Fruit fly (Drosophila melanogaster) whole organism, embryonic: ENCODE data around the gene CG3184.

Experiments used
- Adf1 ChIP-seq: fragments of 200-800 bp; sonication (Bioruptor generic); IDR thresholded peaks from 2 replicates; pipeline ENCODE4 v1.3.6; 2022; ENCODE audit warnings: missing biosample characterization, missing genetic modification characterization
- Atf-2 ChIP-seq: fragments of 200-800 bp; sonication (Bioruptor generic); optimal IDR thresholded peaks from 2 replicates; lab custom pipeline; 2016; ENCODE audit warnings: missing biosample characterization, missing genetic modification characterization
- CG11723 ChIP-seq: fragments of 200-800 bp; sonication (Bioruptor generic); optimal IDR thresholded peaks from 2 replicates; lab custom pipeline; 2017; ENCODE audit warnings: missing biosample characterization, mild to moderate bottlenecking, missing genetic modification characterization
- CG12744 ChIP-seq: fragments of 200-800 bp; sonication (Bioruptor generic); optimal IDR thresholded peaks from 2 replicates; lab custom pipeline; 2016; ENCODE audit warnings: missing biosample characterization, missing genetic modification characterization
- CG13296 ChIP-seq: fragments of 200-800 bp; sonication (Bioruptor generic); optimal IDR thresholded peaks from 3 replicates; lab custom pipeline; 2018; ENCODE audit warnings: missing biosample characterization, mild to moderate bottlenecking, missing genetic modification characterization
- CG14667 ChIP-seq: fragments of 200-800 bp; sonication (Bioruptor generic); IDR thresholded peaks from 2 replicates; pipeline ENCODE4 v1.3.6; 2022; ENCODE audit warnings: missing biosample characterization, missing genetic modification characterization
- CG16779 ChIP-seq: fragments of 200-800 bp; sonication (Bioruptor generic); IDR thresholded peaks from 2 replicates; pipeline ENCODE4 v1.3.6; 2022; ENCODE audit warnings: missing biosample characterization, missing genetic modification characterization
- CG17385 ChIP-seq: fragments of 200-800 bp; sonication (Bioruptor generic); optimal IDR thresholded peaks from 3 replicates; lab custom pipeline; 2018; ENCODE audit warnings: missing biosample characterization, mild to moderate bottlenecking, missing genetic modification characterization
- CG18262 ChIP-seq: fragments of 200-800 bp; optimal IDR thresholded peaks from 3 replicates; lab custom pipeline; 2019; ENCODE audit warnings: missing biosample characterization, mild to moderate bottlenecking, missing genetic modification characterization, moderate library complexity
- CG3281 ChIP-seq: fragments of 200-800 bp; sonication (Bioruptor generic); optimal IDR thresholded peaks from 3 replicates; lab custom pipeline; 2017; ENCODE audit warnings: missing biosample characterization, mild to moderate bottlenecking, missing genetic modification characterization
- CG4730 ChIP-seq: fragments of 200-800 bp; sonication (Bioruptor generic); IDR thresholded peaks from 2 replicates; pipeline ENCODE4 v1.3.6; 2022; ENCODE audit warnings: missing biosample characterization, missing genetic modification characterization
- CG6689 ChIP-seq: fragments of 200-800 bp; sonication (Bioruptor generic); IDR thresholded peaks from 2 replicates; pipeline ENCODE4 v1.3.6; 2022; ENCODE audit warnings: missing biosample characterization, missing genetic modification characterization
- CG8290 ChIP-seq, 3 experiments: fragments of 200-800 bp; sonication (Bioruptor generic); optimal IDR thresholded peaks; 2 replicates each; lab custom pipeline; 2016 to 2019; ENCODE audit warnings: missing biosample characterization in 3 of 3, missing genetic modification characterization in 3 of 3, mild to moderate bottlenecking in 2 of 3, moderate library complexity in 1 of 3
- CG8924 ChIP-seq: fragments of 200-800 bp; optimal IDR thresholded peaks from 3 replicates; lab custom pipeline; 2019; ENCODE audit warnings: missing biosample characterization, mild to moderate bottlenecking, missing genetic modification characterization, moderate library complexity
- CG8944 ChIP-seq: fragments of 200-800 bp; sonication (Bioruptor generic); optimal IDR thresholded peaks from 3 replicates; lab custom pipeline; 2016; ENCODE audit warnings: missing biosample characterization, missing genetic modification characterization
- CG9727 ChIP-seq: fragments of 200-800 bp; sonication (Bioruptor generic); optimal IDR thresholded peaks from 3 replicates; lab custom pipeline; 2017; ENCODE audit warnings: missing biosample characterization, mild to moderate bottlenecking, missing genetic modification characterization
- CrebB ChIP-seq: fragments of 200-800 bp; sonication (Bioruptor generic); optimal IDR thresholded peaks from 3 replicates; lab custom pipeline; 2018; ENCODE audit warnings: missing biosample characterization, mild to moderate bottlenecking, missing genetic modification characterization
- Doc2 ChIP-seq: fragments of 200-800 bp; sonication (Bioruptor generic); IDR thresholded peaks from 2 replicates; pipeline ENCODE4 v1.3.6; 2022; ENCODE audit warnings: missing biosample characterization, missing genetic modification characterization
- E2f1 ChIP-seq: fragments of 200-800 bp; sonication (Bioruptor generic); IDR thresholded peaks from 2 replicates; pipeline ENCODE4 v1.3.6; 2022; ENCODE audit warnings: missing biosample characterization, missing genetic modification characterization
- Hey ChIP-seq: fragments of 200-800 bp; sonication (Bioruptor generic); optimal IDR thresholded peaks from 3 replicates; lab custom pipeline; 2018; ENCODE audit warnings: missing biosample characterization, mild to moderate bottlenecking, missing genetic modification characterization
- HmgD ChIP-seq: fragments of 200-800 bp; sonication (Bioruptor generic); optimal IDR thresholded peaks from 3 replicates; lab custom pipeline; 2016; ENCODE audit warnings: missing biosample characterization, missing genetic modification characterization
- Hmx ChIP-seq: fragments of 200-800 bp; sonication (Bioruptor generic); optimal IDR thresholded peaks from 2 replicates; lab custom pipeline; 2016; ENCODE audit warnings: missing biosample characterization, missing genetic modification characterization
- Hr3 ChIP-seq: fragments of 200-800 bp; sonication (Bioruptor generic); optimal IDR thresholded peaks from 3 replicates; lab custom pipeline; 2016; ENCODE audit warnings: missing biosample characterization, missing genetic modification characterization
- Neu2 ChIP-seq: fragments of 200-800 bp; sonication (Bioruptor generic); optimal IDR thresholded peaks from 3 replicates; lab custom pipeline; 2016; ENCODE audit warnings: missing biosample characterization, missing genetic modification characterization, borderline replicate concordance
- Nf-YC ChIP-seq: fragments of 200-800 bp; optimal IDR thresholded peaks from 3 replicates; lab custom pipeline; 2019; ENCODE audit warnings: missing biosample characterization, mild to moderate bottlenecking, missing genetic modification characterization, moderate library complexity
- Oaz ChIP-seq: fragments of 200-800 bp; sonication (Bioruptor generic); IDR thresholded peaks from 2 replicates; pipeline ENCODE4 v1.3.6; 2022; ENCODE audit warnings: missing biosample characterization, missing genetic modification characterization
- Optix ChIP-seq: fragments of 200-800 bp; sonication (Bioruptor generic); IDR thresholded peaks from 3 replicates; pipeline ENCODE4 v1.3.6; 2022; ENCODE audit warnings: missing biosample characterization, missing genetic modification characterization
- Pdp1 ChIP-seq, 2 experiments: fragments of 200-800 bp; sonication (Bioruptor generic); optimal IDR thresholded peaks; 3 replicates each; lab custom pipeline; 2016; ENCODE audit warnings: missing biosample characterization in 2 of 2, missing genetic modification characterization in 2 of 2, mild to moderate bottlenecking in 1 of 2, moderate library complexity in 1 of 2
- Sox102F ChIP-seq: fragments of 200-800 bp; sonication (Bioruptor generic); optimal IDR thresholded peaks from 2 replicates; lab custom pipeline; 2018; ENCODE audit warnings: missing biosample characterization, mild to moderate bottlenecking, missing genetic modification characterization, moderate library complexity
- Trl ChIP-seq, 3 experiments: fragments of >200 bp in 2 of 3; fragments of 200-800 bp in 1 of 3; sonication (Bioruptor generic) in 1 of 3; optimal IDR thresholded peaks; 2 replicates in 1 of 3; 3 replicates in 2 of 3; lab custom pipeline; 2016 to 2017; ENCODE audit warnings: missing biosample characterization in 1 of 3, missing genetic modification characterization in 1 of 3
- Vsx1 ChIP-seq: fragments of 200-800 bp; sonication (Bioruptor generic); optimal IDR thresholded peaks from 2 replicates; lab custom pipeline; 2017; ENCODE audit warnings: missing biosample characterization, mild to moderate bottlenecking, missing genetic modification characterization, missing genetic modification reagents
- ato ChIP-seq: fragments of 200-800 bp; sonication (Bioruptor generic); IDR thresholded peaks from 2 replicates; pipeline ENCODE4 v1.3.6; 2022; ENCODE audit warnings: missing biosample characterization, missing genetic modification characterization; ENCODE audit not compliant: partially characterized antibody
- br ChIP-seq: fragments of >200 bp; optimal IDR thresholded peaks from 2 replicates; lab custom pipeline; 2017
- da ChIP-seq: fragments of 200-800 bp; sonication (Bioruptor generic); optimal IDR thresholded peaks from 2 replicates; lab custom pipeline; 2016; ENCODE audit warnings: missing biosample characterization, missing genetic modification characterization
- danr ChIP-seq: fragments of 200-800 bp; sonication (Bioruptor generic); IDR thresholded peaks from 2 replicates; pipeline ENCODE4 v1.3.6; 2022; ENCODE audit warnings: missing biosample characterization, missing genetic modification characterization
- exex ChIP-seq: fragments of 200-800 bp; sonication (Bioruptor generic); optimal IDR thresholded peaks from 4 replicates; lab custom pipeline; 2018; ENCODE audit warnings: missing biosample characterization, mild to moderate bottlenecking, missing genetic modification characterization, moderate library complexity
- eyg ChIP-seq: fragments of 200-800 bp; sonication (Bioruptor generic); optimal IDR thresholded peaks from 3 replicates; lab custom pipeline; 2016; ENCODE audit warnings: missing biosample characterization, missing genetic modification characterization
- grn ChIP-seq: fragments of 200-800 bp; sonication (Bioruptor generic); optimal IDR thresholded peaks from 3 replicates; lab custom pipeline; 2017; ENCODE audit warnings: missing biosample characterization, missing genetic modification characterization
- hkb ChIP-seq, 2 experiments: fragments of 200-800 bp in 1 of 2; fragments of >200 bp in 1 of 2; sonication (Bioruptor generic) in 1 of 2; IDR thresholded peaks in 1 of 2; optimal IDR thresholded peaks in 1 of 2; 2 replicates each; pipeline versions ENCODE4 v1.3.6 to Lab custom; 2017 to 2022; ENCODE audit warnings: missing biosample characterization in 1 of 2, missing genetic modification characterization in 1 of 2
- insv ChIP-seq, 2 experiments: fragments of 200-800 bp; sonication (Bioruptor generic); optimal IDR thresholded peaks; 3 replicates each; lab custom pipeline; 2016 to 2018; ENCODE audit warnings: missing biosample characterization in 2 of 2, missing genetic modification characterization in 2 of 2
- lbe ChIP-seq: fragments of 200-800 bp; sonication (Bioruptor generic); optimal IDR thresholded peaks from 2 replicates; lab custom pipeline; 2016; ENCODE audit warnings: missing biosample characterization, mild to moderate bottlenecking, missing genetic modification characterization
- lmd ChIP-seq: fragments of 200-800 bp; sonication (Bioruptor generic); IDR thresholded peaks from 2 replicates; pipeline ENCODE4 v1.3.6; 2022; ENCODE audit warnings: missing biosample characterization, missing genetic modification characterization
- mirr ChIP-seq: fragments of 200-800 bp; sonication (Bioruptor generic); optimal IDR thresholded peaks from 3 replicates; lab custom pipeline; 2018; ENCODE audit warnings: missing biosample characterization, mild to moderate bottlenecking, missing genetic modification characterization
- pb ChIP-seq: fragments of 200-800 bp; sonication (Bioruptor generic); optimal IDR thresholded peaks from 3 replicates; lab custom pipeline; 2016; ENCODE audit warnings: missing biosample characterization, missing genetic modification characterization
- phol ChIP-seq: fragments of 200-800 bp; sonication (Bioruptor generic); optimal IDR thresholded peaks from 3 replicates; lab custom pipeline; 2018; ENCODE audit warnings: missing biosample characterization, mild to moderate bottlenecking, missing genetic modification characterization, moderate library complexity
- prd ChIP-seq, 3 experiments: fragments of >200 bp in 2 of 3; fragments of 200-800 bp in 1 of 3; sonication (Bioruptor generic) in 1 of 3; optimal IDR thresholded peaks in 2 of 3; IDR thresholded peaks in 1 of 3; 2 replicates in 2 of 3; 3 replicates in 1 of 3; pipeline versions ENCODE4 v1.3.6 to Lab custom; 2017 to 2022; ENCODE audit warnings: missing biosample characterization in 1 of 3, missing genetic modification characterization in 1 of 3
- slou ChIP-seq: fragments of 200-800 bp; sonication (Bioruptor generic); optimal IDR thresholded peaks from 3 replicates; lab custom pipeline; 2016; ENCODE audit warnings: missing biosample characterization, missing genetic modification characterization
- sug ChIP-seq: fragments of 200-800 bp; optimal IDR thresholded peaks from 2 replicates; lab custom pipeline; 2019; ENCODE audit warnings: missing biosample characterization, mild to moderate bottlenecking, missing genetic modification characterization, moderate library complexity
- tup ChIP-seq: fragments of 200-800 bp; sonication (Bioruptor generic); optimal IDR thresholded peaks from 2 replicates; lab custom pipeline; 2016; ENCODE audit warnings: missing biosample characterization, mild to moderate bottlenecking, missing genetic modification characterization, moderate library complexity
- vvl ChIP-seq: fragments of 200-800 bp; sonication (Bioruptor generic); IDR thresholded peaks from 2 replicates; pipeline ENCODE4 v1.3.6; 2022; ENCODE audit warnings: missing biosample characterization, missing genetic modification characterization

Gene CG3184

DNA sequence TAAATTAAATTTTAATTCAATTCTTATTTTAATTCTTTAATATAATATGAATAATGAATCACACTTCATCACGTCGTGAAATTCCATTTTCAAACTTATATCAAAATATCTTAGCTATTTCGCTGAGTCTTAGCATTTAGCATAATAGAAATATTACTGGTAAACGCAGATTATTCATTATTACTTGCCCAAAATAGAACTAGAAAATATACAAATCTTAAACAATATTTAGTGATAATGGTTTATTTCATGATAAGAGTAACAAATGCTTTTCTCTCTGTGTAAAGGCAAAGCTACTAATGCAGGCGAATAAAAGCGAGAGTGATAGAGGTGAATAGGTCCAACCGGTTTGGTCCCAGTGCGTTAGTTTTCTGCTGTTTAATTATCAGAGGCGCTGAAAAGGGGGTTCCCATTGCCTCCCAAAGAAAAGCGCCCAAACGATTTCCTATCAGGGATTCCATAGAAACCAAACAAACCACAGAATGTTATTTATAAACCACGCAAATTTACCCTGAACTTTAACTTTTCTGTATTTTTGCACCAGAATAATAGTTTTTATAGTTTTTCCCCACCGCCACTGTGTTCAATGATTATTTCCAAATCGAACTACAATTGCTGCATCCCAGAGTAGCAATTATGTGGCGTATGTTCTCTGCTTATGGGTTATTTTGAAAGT is 25.6 kb downstream of the CG3184 start (continued):
- TF ChIP-seq CG8290 (GFP tag; optimal IDR thresholded peaks at IDR 0.05; lab: Kevin White, UChicago), result no peak
- TF ChIP-seq CG8290 (tag; optimal IDR thresholded peaks at IDR 0.05; lab: Kevin White, UChicago), result peak in 1 of 2 experiments; percentile 46
- TF ChIP-seq CG9727 (GFP tag; lab: Kevin White, UChicago), result no peak
- 0 out of 2 replicates have a peak, but pooled peaks have one; percentile 32 for TF ChIP-seq Oaz (GFP tag; lab: Robert Waterston, UW)
- no peak for TF ChIP-seq CG17385
- TF ChIP-seq tup, result no peak
- TF ChIP-seq CG14667, result no peak
- no peak for TF ChIP-seq da (GFP tag; lab: Kevin White, UChicago)
- no peak for TF ChIP-seq Neu2 (GFP tag; lab: Kevin White, UChicago)
- TF ChIP-seq hkb (optimal IDR thresholded peaks at IDR 0.05; lab: Kevin White, UChicago), result no peak
- TF ChIP-seq hkb (GFP tag; IDR thresholded peaks at IDR 0.05; lab: Robert Waterston, UW), result peak; percentile 52
- TF ChIP-seq danr, result 0 out of 2 replicates have a peak, but pooled peaks have one; percentile 30
- peak; percentile 26 for TF ChIP-seq phol (tag; lab: Kevin White, UChicago)
- peak; percentile 69 for TF ChIP-seq lmd (GFP tag; lab: Robert Waterston, UW)
- TF ChIP-seq CG3281, result peak; percentile 19
- TF ChIP-seq pb (GFP tag; lab: Kevin White, UChicago), result peak; percentile 27
- TF ChIP-seq ato (GFP tag; lab: Robert Waterston, UW), result no peak
- no peak for TF ChIP-seq CrebB (tag; lab: Kevin White, UChicago)
- TF ChIP-seq br, result no peak
- peak; percentile 47 for TF ChIP-seq vvl
- TF ChIP-seq CG8944 (GFP tag; lab: Kevin White, UChicago), result peak; percentile 37
- TF ChIP-seq CG8924 (tag; lab: Kevin White, UChicago), result no peak
- TF ChIP-seq CG12744 (GFP tag; lab: Kevin White, UChicago), result no peak
- TF ChIP-seq slou (GFP tag; lab: Kevin White, UChicago), result no peak
- TF ChIP-seq CG18262 (tag; lab: Kevin White, UChicago), result peak; percentile 40
- TF ChIP-seq Atf-2 (GFP tag; lab: Kevin White, UChicago), result peak; percentile 15
- no peak for TF ChIP-seq Hey (tag; lab: Kevin White, UChicago)
- no peak for TF ChIP-seq lbe (GFP tag; lab: Kevin White, UChicago)
- no peak for TF ChIP-seq Adf1 (GFP tag; lab: Robert Waterston, UW)
- TF ChIP-seq CG16779 (GFP tag; lab: Robert Waterston, UW), result no peak
- TF ChIP-seq Hmx, result no peak
- TF ChIP-seq E2f1, result 0 out of 2 replicates have a peak, but pooled peaks have one; percentile 40
- TF ChIP-seq CG11723 (GFP tag; lab: Kevin White, UChicago), result no peak
- no peak for TF ChIP-seq eyg (GFP tag; lab: Kevin White, UChicago)
- TF ChIP-seq Hr3 (GFP tag; lab: Kevin White, UChicago), result peak; percentile 1
- no peak for TF ChIP-seq prd (optimal IDR thresholded peaks at IDR 0.05; lab: Kevin White, UChicago)
- peak; percentile 55; the same call in 2 of the 3 replicates for TF ChIP-seq prd (GFP tag; IDR thresholded peaks at IDR 0.05; lab: Robert Waterston, UW)
- peak; percentile 68; the same call in 2 of the 3 replicates for TF ChIP-seq Optix
- no peak for TF ChIP-seq Doc2 (GFP tag; lab: Robert Waterston, UW)
- TF ChIP-seq Sox102F (GFP tag; lab: Kevin White, UChicago), result peak; percentile 18
- TF ChIP-seq CG13296 (GFP tag; lab: Kevin White, UChicago), result peak; percentile 33

DNA sequence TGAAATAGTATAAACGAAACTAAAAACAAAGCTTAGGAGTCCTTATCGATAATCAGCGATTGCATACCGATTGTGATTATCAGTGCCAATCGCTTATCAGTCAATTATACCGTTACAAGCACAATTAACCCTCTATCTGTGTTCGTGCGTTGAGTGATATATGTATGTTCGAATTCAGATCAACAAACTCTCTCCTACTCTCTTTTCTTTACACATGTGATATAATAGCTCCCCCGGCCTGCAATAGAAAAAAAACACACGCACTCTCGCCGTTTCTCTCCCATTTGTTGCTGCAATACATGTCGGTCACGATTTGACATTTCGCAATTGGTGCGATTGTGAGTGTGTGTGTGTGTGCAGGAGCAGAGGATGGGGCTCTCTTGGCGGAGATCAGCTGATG is 26.2 kb downstream of the CG3184 start:
- TF ChIP-seq Vsx1 (GFP tag; lab: Kevin White, UChicago), result no peak
- no peak for TF ChIP-seq Nf-YC (tag; lab: Kevin White, UChicago)
- peak; percentile 54 for TF ChIP-seq sug
- no peak for TF ChIP-seq CG6689 (GFP tag; lab: Robert Waterston, UW)
- TF ChIP-seq mirr (GFP tag; lab: Kevin White, UChicago), result peak; percentile 10
- TF ChIP-seq CG4730 (GFP tag; lab: Robert Waterston, UW), result no peak
- TF ChIP-seq exex (tag; lab: Kevin White, UChicago), result peak; percentile 89
- TF ChIP-seq Pdp1 (GFP tag; optimal IDR thresholded peaks at IDR 0.05; lab: Kevin White, UChicago), result peak in 1 of 2 experiments; percentile 92
- peak in 1 of 2 experiments; percentile 24 for TF ChIP-seq Trl (optimal IDR thresholded peaks at IDR 0.05; lab: Kevin White, UChicago)
- TF ChIP-seq Trl (GFP tag; optimal IDR thresholded peaks at IDR 0.05; lab: Kevin White, UChicago), result no peak
- no peak for TF ChIP-seq HmgD (GFP tag; lab: Kevin White, UChicago)
- peak; percentile 87 for TF ChIP-seq grn (GFP tag; lab: Kevin White, UChicago)
- no peak for TF ChIP-seq insv (GFP tag; optimal IDR thresholded peaks at IDR 0.05; lab: Kevin White, UChicago)
